Fruit fly (Drosophila melanogaster): ENCODE measurements around the gene Doa.

Gene Doa

dm6 chr3R:28880066-28880842, 7.6 kb upstream of the Doa start, which contains the start of the genes Nepl19 and Nepl20 (continued):
- TF ChIP-seq dsx (GFP tag; optimal IDR thresholded peaks at IDR 0.05; ENCODE audit: poor library complexity, severe bottlenecking) (peak; percentile 85), CG1621 (tag; optimal IDR thresholded peaks at IDR 0.05) (peak; percentile 89), CG6854 (GFP tag; optimal IDR thresholded peaks at IDR 0.05) (no peak), fd85E (GFP tag; optimal IDR thresholded peaks at IDR 0.05) (peak; percentile 56), CG9139 (GFP tag; optimal IDR thresholded peaks at IDR 0.05) (peak; percentile 79), CG6792 (GFP tag; optimal IDR thresholded peaks at IDR 0.05) (peak; percentile 89), CG6163 (GFP tag; IDR thresholded peaks at IDR 0.05) (peak; percentile 94), achi (GFP tag; optimal IDR thresholded peaks at IDR 0.05) (peak; percentile 84), esn (GFP tag; optimal IDR thresholded peaks at IDR 0.05) (peak; percentile 91), ss (GFP tag; optimal IDR thresholded peaks at IDR 0.05) (peak; percentile 74 to 85), Ets96B (tag; optimal IDR thresholded peaks at IDR 0.05) (peak; percentile 89), CG6808 (GFP tag; optimal IDR thresholded peaks at IDR 0.05) (peak; percentile 85), Eip78C (GFP tag) (peak; percentile 96), cyc (GFP tag; optimal IDR thresholded peaks at IDR 0.05) (peak; percentile 84), CG32006 (GFP tag; optimal IDR thresholded peaks at IDR 0.05) (peak; percentile 92), dac (GFP tag; optimal IDR thresholded peaks at IDR 0.05) (peak; percentile 65), CG34406 (GFP tag; optimal IDR thresholded peaks at IDR 0.05) (peak; percentile 86), Eip93F (GFP tag; optimal IDR thresholded peaks at IDR 0.05) (peak; percentile 68), CG8119 (GFP tag; IDR thresholded peaks at IDR 0.05) (peak; percentile 89), CG8632 (GFP tag; optimal IDR thresholded peaks at IDR 0.05) (peak; percentile 82), eg (GFP tag; IDR thresholded peaks at IDR 0.05) (peak; percentile 94), CG11762 (GFP tag; optimal IDR thresholded peaks at IDR 0.05; ENCODE audit: insufficient read depth) (peak; percentile 75)

- no peak for TF ChIP-seq CG6808 (GFP tag; optimal IDR thresholded peaks at IDR 0.05)
- no peak for TF ChIP-seq Hr4 (GFP tag; optimal IDR thresholded peaks at IDR 0.05)
- TF ChIP-seq CG34406 (GFP tag; optimal IDR thresholded peaks at IDR 0.05): no peak
- no peak for TF ChIP-seq Ets21C (GFP tag; optimal IDR thresholded peaks at IDR 0.05)
- TF ChIP-seq svp (GFP tag): peak; percentile 100
Measured at dm6 chr3R:28883434-28883833, 4.4 kb upstream of the Doa start, which contains the start of gene Nepl21. Nepl21 (plus strand) TSS chr3R:28883693.

- TF ChIP-seq svp (GFP tag) (no peak), Sox14 (GFP tag; optimal IDR thresholded peaks at IDR 0.05) (no peak), CG1621 (tag; optimal IDR thresholded peaks at IDR 0.05) (no peak), ss (GFP tag; optimal IDR thresholded peaks at IDR 0.05) (no peak), CG32006 (GFP tag; optimal IDR thresholded peaks at IDR 0.05) (no peak), CG6792 (GFP tag; optimal IDR thresholded peaks at IDR 0.05) (no peak), eg (GFP tag; IDR thresholded peaks at IDR 0.05) (no peak), CG3919 (GFP tag; optimal IDR thresholded peaks at IDR 0.05) (no peak), esn (GFP tag; optimal IDR thresholded peaks at IDR 0.05) (no peak), fkh (GFP tag; optimal IDR thresholded peaks at IDR 0.05) (no peak), acj6 (GFP tag; optimal IDR thresholded peaks at IDR 0.05) (no peak), CG6854 (GFP tag; optimal IDR thresholded peaks at IDR 0.05) (no peak), Blimp-1 (GFP tag; optimal IDR thresholded peaks at IDR 0.05) (no peak), salr (GFP tag; optimal IDR thresholded peaks at IDR 0.05) (no peak), CG11762 (GFP tag; optimal IDR thresholded peaks at IDR 0.05; ENCODE audit: insufficient read depth) (no peak), CG31627 (GFP tag; optimal IDR thresholded peaks at IDR 0.05) (no peak), CG8119 (GFP tag; IDR thresholded peaks at IDR 0.05) (no peak), OdsH (GFP tag; optimal IDR thresholded peaks at IDR 0.05) (no peak), fd59A (GFP tag; optimal IDR thresholded peaks at IDR 0.05) (no peak), CG8319 (GFP tag; optimal IDR thresholded peaks at IDR 0.05) (no peak)
Measured at dm6 chr3R:28886813-28887212, 1.1 kb upstream of the Doa start.

Measured in whole organism, prepupa.